Fruit fly (Drosophila melanogaster) whole organism, embryonic: ENCODE results near the gene Prp3.

Experiments
- CG10654 ChIP-seq: fragments of 200-800 bp; sonication (Bioruptor generic); optimal IDR thresholded peaks from 2 replicates; lab custom pipeline; 2016; ENCODE audit warnings: missing biosample characterization, missing genetic modification characterization
- CG10959 ChIP-seq: fragments of 200-800 bp; sonication (Bioruptor generic); IDR thresholded peaks from 2 replicates; pipeline ENCODE4 v1.3.6; 2022; ENCODE audit warnings: missing biosample characterization, missing genetic modification characterization
- CG11398 ChIP-seq: fragments of 200-800 bp; sonication (Bioruptor generic); optimal IDR thresholded peaks from 2 replicates; lab custom pipeline; 2016; ENCODE audit warnings: missing biosample characterization, missing genetic modification characterization
- CG11456 ChIP-seq: fragments of 200-800 bp; sonication (Bioruptor generic); IDR thresholded peaks from 3 replicates; pipeline ENCODE4 v1.3.6; 2022; ENCODE audit warnings: missing biosample characterization, missing genetic modification characterization
- CG16813 ChIP-seq: fragments of 200-800 bp; sonication (Bioruptor generic); IDR thresholded peaks from 3 replicates; pipeline ENCODE4 v1.3.6; 2022; ENCODE audit warnings: missing biosample characterization, missing genetic modification characterization; ENCODE audit not compliant: partially characterized antibody
- CG17186 ChIP-seq: fragments of 200-800 bp; sonication (Bioruptor generic); optimal IDR thresholded peaks from 3 replicates; lab custom pipeline; 2017; ENCODE audit warnings: missing biosample characterization, missing genetic modification reagents, missing genetic modification characterization
- CG17328 ChIP-seq: fragments of 200-800 bp; sonication (Bioruptor generic); IDR thresholded peaks from 2 replicates; pipeline ENCODE4 v1.3.6; 2022; ENCODE audit warnings: missing biosample characterization, missing genetic modification characterization
- CG17359 ChIP-seq: fragments of 200-800 bp; sonication (Bioruptor generic); optimal IDR thresholded peaks from 3 replicates; lab custom pipeline; 2018; ENCODE audit warnings: missing biosample characterization, mild to moderate bottlenecking, missing genetic modification characterization, moderate library complexity
- CG17829 ChIP-seq: fragments of 200-800 bp; optimal IDR thresholded peaks from 2 replicates; lab custom pipeline; 2019; ENCODE audit warnings: missing biosample characterization, mild to moderate bottlenecking, missing genetic modification characterization, moderate library complexity
- CG30431 ChIP-seq: fragments of 200-800 bp; sonication (Bioruptor generic); optimal IDR thresholded peaks from 2 replicates; lab custom pipeline; 2017; ENCODE audit warnings: missing biosample characterization, missing genetic modification characterization
- CG33213 ChIP-seq: fragments of 200-800 bp; sonication (Bioruptor generic); optimal IDR thresholded peaks from 3 replicates; lab custom pipeline; 2016; ENCODE audit warnings: missing biosample characterization, missing genetic modification characterization
- CG3847 ChIP-seq: fragments of 200-800 bp; sonication (Bioruptor generic); IDR thresholded peaks from 2 replicates; pipeline ENCODE4 v1.3.6; 2022; ENCODE audit warnings: missing biosample characterization, missing genetic modification characterization
- CG6791 ChIP-seq: fragments of 200-800 bp; sonication (Bioruptor generic); IDR thresholded peaks from 3 replicates; pipeline ENCODE4 v1.3.6; 2022; ENCODE audit warnings: missing biosample characterization, missing genetic modification characterization; ENCODE audit not compliant: partially characterized antibody
- CG6854 ChIP-seq: fragments of 200-800 bp; sonication (Bioruptor generic); optimal IDR thresholded peaks from 3 replicates; lab custom pipeline; 2017; ENCODE audit warnings: missing biosample characterization, mild to moderate bottlenecking, missing genetic modification characterization
- CG7372 ChIP-seq: fragments of 200-800 bp; sonication (Bioruptor generic); IDR thresholded peaks from 2 replicates; pipeline ENCODE4 v1.3.6; 2022; ENCODE audit warnings: missing biosample characterization, missing genetic modification characterization
- CG7786 ChIP-seq: fragments of 200-800 bp; sonication (Bioruptor generic); optimal IDR thresholded peaks from 2 replicates; lab custom pipeline; 2016; ENCODE audit warnings: missing biosample characterization, missing genetic modification characterization
- CG8765 ChIP-seq: fragments of 200-800 bp; sonication (Bioruptor generic); IDR thresholded peaks from 2 replicates; pipeline ENCODE4 v1.3.6; 2022; ENCODE audit warnings: missing biosample characterization, missing genetic modification characterization
- CG8944 ChIP-seq: fragments of 200-800 bp; sonication (Bioruptor generic); optimal IDR thresholded peaks from 3 replicates; lab custom pipeline; 2016; ENCODE audit warnings: missing biosample characterization, missing genetic modification characterization
- CG9609 ChIP-seq: fragments of 200-800 bp; sonication (Bioruptor generic); optimal IDR thresholded peaks from 3 replicates; lab custom pipeline; 2016; ENCODE audit warnings: missing biosample characterization, missing genetic modification characterization
- CG9817 ChIP-seq: fragments of 200-800 bp; sonication (Bioruptor generic); optimal IDR thresholded peaks from 2 replicates; lab custom pipeline; 2018; ENCODE audit warnings: missing biosample characterization, mild to moderate bottlenecking, missing genetic modification characterization, moderate library complexity
- CHES-1-like ChIP-seq: fragments of 200-800 bp; sonication (Bioruptor generic); optimal IDR thresholded peaks from 2 replicates; lab custom pipeline; 2016; ENCODE audit warnings: missing biosample characterization, missing genetic modification characterization
- Camta ChIP-seq: fragments of 200-800 bp; sonication (Bioruptor generic); optimal IDR thresholded peaks from 2 replicates; lab custom pipeline; 2016; ENCODE audit warnings: missing biosample characterization, missing genetic modification characterization
- Dip2 ChIP-seq: fragments of 200-800 bp; sonication (Bioruptor generic); IDR thresholded peaks from 2 replicates; pipeline ENCODE4 v1.3.6; 2022; ENCODE audit warnings: missing biosample characterization, missing genetic modification characterization
- HmgD ChIP-seq: fragments of 200-800 bp; sonication (Bioruptor generic); optimal IDR thresholded peaks from 3 replicates; lab custom pipeline; 2016; ENCODE audit warnings: missing biosample characterization, missing genetic modification characterization
- Jarid2 ChIP-seq: fragments of 200-800 bp; sonication (Bioruptor generic); optimal IDR thresholded peaks from 3 replicates; lab custom pipeline; 2017; ENCODE audit warnings: mild to moderate bottlenecking, missing biosample characterization, missing genetic modification reagents, missing genetic modification characterization
- Lim3 ChIP-seq: fragments of 200-800 bp; sonication (Bioruptor generic); IDR thresholded peaks from 2 replicates; pipeline ENCODE4 v1.3.6; 2022; ENCODE audit warnings: missing biosample characterization, missing genetic modification characterization
- Meics ChIP-seq: fragments of 200-800 bp; sonication (Bioruptor generic); optimal IDR thresholded peaks from 2 replicates; lab custom pipeline; 2017; ENCODE audit warnings: missing biosample characterization, mild to moderate bottlenecking, missing genetic modification characterization
- Mes4 ChIP-seq: fragments of 200-800 bp; sonication (Bioruptor generic); optimal IDR thresholded peaks from 2 replicates; lab custom pipeline; 2016; ENCODE audit warnings: missing biosample characterization, missing genetic modification characterization
- Opbp ChIP-seq: fragments of 200-800 bp; sonication (Bioruptor generic); IDR thresholded peaks from 3 replicates; pipeline ENCODE4 v1.3.6; 2022; ENCODE audit warnings: missing biosample characterization, missing genetic modification characterization; ENCODE audit not compliant: partially characterized antibody
- Rfx ChIP-seq: fragments of 200-800 bp; sonication (Bioruptor generic); IDR thresholded peaks from 2 replicates; pipeline ENCODE4 v1.3.6; 2022; ENCODE audit warnings: missing biosample characterization, missing genetic modification characterization
- Side ChIP-seq: fragments of 200-800 bp; sonication (Bioruptor generic); optimal IDR thresholded peaks from 2 replicates; lab custom pipeline; 2016; ENCODE audit warnings: missing biosample characterization, missing genetic modification characterization
- Ssrp ChIP-seq: fragments of 200-800 bp; sonication (Bioruptor generic); optimal IDR thresholded peaks from 2 replicates; lab custom pipeline; 2018; ENCODE audit warnings: missing biosample characterization, mild to moderate bottlenecking, missing genetic modification characterization, moderate library complexity
- ac ChIP-seq: fragments of 200-800 bp; sonication (Bioruptor generic); optimal IDR thresholded peaks from 3 replicates; lab custom pipeline; 2017; ENCODE audit warnings: missing biosample characterization, mild to moderate bottlenecking, missing genetic modification characterization
- fru ChIP-seq: fragments of >200 bp; optimal IDR thresholded peaks from 2 replicates; lab custom pipeline; 2017
- inv ChIP-seq: fragments of 200-800 bp; sonication (Bioruptor generic); IDR thresholded peaks from 2 replicates; pipeline ENCODE4 v1.3.6; 2022; ENCODE audit warnings: missing biosample characterization, missing genetic modification characterization; ENCODE audit not compliant: partially characterized antibody
- jigr1 ChIP-seq: fragments of 200-800 bp; sonication (Bioruptor generic); IDR thresholded peaks from 3 replicates; pipeline ENCODE4 v1.3.6; 2022; ENCODE audit warnings: missing biosample characterization, missing genetic modification characterization
- lilli ChIP-seq: fragments of 200-800 bp; sonication (Bioruptor generic); optimal IDR thresholded peaks from 3 replicates; lab custom pipeline; 2016; ENCODE audit warnings: missing biosample characterization, missing genetic modification characterization
- nerfin-1 ChIP-seq: fragments of 200-800 bp; sonication (Bioruptor generic); optimal IDR thresholded peaks from 3 replicates; lab custom pipeline; 2019; ENCODE audit warnings: missing biosample characterization, mild to moderate bottlenecking, missing genetic modification characterization, moderate library complexity
- nerfin-2 ChIP-seq: fragments of 200-800 bp; sonication (Bioruptor generic); IDR thresholded peaks from 2 replicates; pipeline ENCODE4 v1.3.6; 2022; ENCODE audit warnings: missing biosample characterization, missing genetic modification characterization; ENCODE audit not compliant: partially characterized antibody
- onecut ChIP-seq: fragments of 200-800 bp; sonication (Bioruptor generic); IDR thresholded peaks from 2 replicates; pipeline ENCODE4 v1.3.6; 2022; ENCODE audit warnings: missing biosample characterization, missing genetic modification characterization
- peb ChIP-seq: fragments of 200-800 bp; sonication (Bioruptor generic); IDR thresholded peaks from 2 replicates; pipeline ENCODE4 v1.3.6; 2022; ENCODE audit warnings: missing biosample characterization, missing genetic modification characterization
- pros ChIP-seq: fragments of 200-800 bp; sonication (Bioruptor generic); optimal IDR thresholded peaks from 3 replicates; lab custom pipeline; 2019; ENCODE audit warnings: missing biosample characterization, mild to moderate bottlenecking, missing genetic modification characterization, moderate library complexity
- pzg ChIP-seq: fragments of 200-800 bp; sonication (Bioruptor generic); optimal IDR thresholded peaks from 3 replicates; lab custom pipeline; 2018; ENCODE audit warnings: missing biosample characterization, mild to moderate bottlenecking, missing genetic modification characterization, moderate library complexity
- slbo ChIP-seq: fragments of 200-800 bp; sonication (Bioruptor generic); IDR thresholded peaks from 2 replicates; pipeline ENCODE4 v1.3.6; 2022; ENCODE audit warnings: missing biosample characterization, missing genetic modification characterization
- ssp ChIP-seq: fragments of 200-800 bp; sonication (Bioruptor generic); IDR thresholded peaks from 2 replicates; pipeline ENCODE4 v1.3.6; 2022; ENCODE audit warnings: missing biosample characterization, missing genetic modification characterization
- tin ChIP-seq: fragments of 200-800 bp; sonication (Bioruptor generic); optimal IDR thresholded peaks from 3 replicates; lab custom pipeline; 2016; ENCODE audit warnings: missing biosample characterization, missing genetic modification characterization
- ttk ChIP-seq: fragments of 200-800 bp; sonication (Bioruptor generic); IDR thresholded peaks from 2 replicates; pipeline ENCODE4 v2.1.2; 2022; ENCODE audit warnings: missing biosample characterization, missing genetic modification characterization
- zen ChIP-seq: fragments of 200-800 bp; sonication (Bioruptor generic); optimal IDR thresholded peaks from 3 replicates; lab custom pipeline; 2018; ENCODE audit warnings: missing biosample characterization, mild to moderate bottlenecking, missing genetic modification characterization, moderate library complexity

Gene Prp3

DNA sequence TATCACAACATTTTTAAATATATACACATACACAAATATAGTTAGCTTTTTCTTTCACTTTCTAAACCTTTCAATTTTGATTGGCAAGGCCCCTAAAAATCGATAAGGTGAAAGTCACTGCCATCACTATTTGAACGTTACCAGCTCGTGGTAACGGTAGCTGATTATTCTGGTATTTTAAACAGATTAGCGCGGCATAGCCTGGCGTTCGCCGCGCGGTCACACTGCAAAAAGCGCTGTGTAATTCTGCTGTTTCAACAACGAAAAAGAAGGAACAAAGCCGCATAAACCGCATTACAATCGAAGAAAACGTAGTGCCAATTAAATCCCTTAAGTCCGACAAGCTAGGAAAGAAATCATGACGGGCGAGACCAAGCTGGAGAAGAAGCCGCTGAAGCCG, 4.7 kb downstream of the Prp3 start, which contains the start of gene Rpn1 (continued):
- TF ChIP-seq Lim3 (GFP tag; lab: Robert Waterston, UW) (no peak), CG17186 (peak; percentile 21), inv (GFP tag; lab: Robert Waterston, UW) (0 out of 2 replicates have a peak, but pooled peaks have one; percentile 26), CG10654 (GFP tag; lab: Kevin White, UChicago) (no peak), CG16813 (GFP tag; lab: Robert Waterston, UW) (peak; percentile 60; the same call in 2 of the 3 replicates), Side (GFP tag; lab: Kevin White, UChicago) (no peak), HmgD (GFP tag; lab: Kevin White, UChicago) (peak; percentile 67), CHES-1-like (peak; percentile 4), zen (tag; lab: Kevin White, UChicago) (peak; percentile 36), nerfin-2 (GFP tag; lab: Robert Waterston, UW) (peak; percentile 60), CG6854 (GFP tag; lab: Kevin White, UChicago) (no peak), CG6791 (peak; percentile 62; the same call in 1 of the 3 replicates), slbo (GFP tag; lab: Robert Waterston, UW) (peak; percentile 14; the same call in 1 of the 2 replicates), onecut (GFP tag; lab: Robert Waterston, UW) (peak; percentile 88), CG33213 (GFP tag; lab: Kevin White, UChicago) (peak; percentile 37), ssp (GFP tag; lab: Robert Waterston, UW) (peak; percentile 49), CG3847 (GFP tag; lab: Robert Waterston, UW) (peak; percentile 43), lilli (GFP tag; lab: Kevin White, UChicago) (peak; percentile 45), CG17829 (tag; lab: Kevin White, UChicago) (peak; percentile 3), CG9609 (GFP tag; lab: Kevin White, UChicago) (peak; percentile 30), Rfx (peak; percentile 60), Opbp (GFP tag; lab: Robert Waterston, UW) (peak; percentile 76)

DNA sequence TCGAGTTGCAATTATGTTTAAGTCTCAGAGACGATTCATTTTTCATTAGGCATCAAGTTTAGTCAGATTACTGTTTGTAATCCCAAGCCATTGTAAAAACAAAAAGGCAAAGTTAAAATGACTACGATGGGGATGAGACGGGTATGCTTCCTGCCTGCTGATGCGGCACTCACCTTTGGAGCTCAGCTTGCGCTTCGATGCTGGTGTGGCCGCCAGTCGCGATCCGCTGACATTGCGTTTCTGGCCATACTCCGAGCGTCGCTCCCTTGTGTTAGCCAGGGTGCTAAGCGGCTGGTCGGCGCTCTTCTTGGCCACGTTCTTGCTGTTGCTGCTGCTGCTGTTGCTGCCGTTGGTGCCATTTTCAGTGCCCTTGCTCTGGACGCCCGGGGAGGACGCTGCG, 9.9 kb downstream of the Prp3 start:
- TF ChIP-seq pzg (no peak), ac (GFP tag; lab: Kevin White, UChicago) (no peak), CG8765 (GFP tag; lab: Robert Waterston, UW) (no peak), tin (no peak), peb (GFP tag; lab: Robert Waterston, UW) (no peak), Meics (GFP tag; lab: Kevin White, UChicago) (no peak), Mes4 (GFP tag; lab: Kevin White, UChicago) (no peak), Ssrp (tag; lab: Kevin White, UChicago) (no peak), CG11456 (GFP tag; lab: Robert Waterston, UW) (no peak), CG7372 (GFP tag; lab: Robert Waterston, UW) (no peak), CG10959 (GFP tag; lab: Robert Waterston, UW) (no peak)
- TF ChIP-seq, all 482 proteins: peak for 0

DNA sequence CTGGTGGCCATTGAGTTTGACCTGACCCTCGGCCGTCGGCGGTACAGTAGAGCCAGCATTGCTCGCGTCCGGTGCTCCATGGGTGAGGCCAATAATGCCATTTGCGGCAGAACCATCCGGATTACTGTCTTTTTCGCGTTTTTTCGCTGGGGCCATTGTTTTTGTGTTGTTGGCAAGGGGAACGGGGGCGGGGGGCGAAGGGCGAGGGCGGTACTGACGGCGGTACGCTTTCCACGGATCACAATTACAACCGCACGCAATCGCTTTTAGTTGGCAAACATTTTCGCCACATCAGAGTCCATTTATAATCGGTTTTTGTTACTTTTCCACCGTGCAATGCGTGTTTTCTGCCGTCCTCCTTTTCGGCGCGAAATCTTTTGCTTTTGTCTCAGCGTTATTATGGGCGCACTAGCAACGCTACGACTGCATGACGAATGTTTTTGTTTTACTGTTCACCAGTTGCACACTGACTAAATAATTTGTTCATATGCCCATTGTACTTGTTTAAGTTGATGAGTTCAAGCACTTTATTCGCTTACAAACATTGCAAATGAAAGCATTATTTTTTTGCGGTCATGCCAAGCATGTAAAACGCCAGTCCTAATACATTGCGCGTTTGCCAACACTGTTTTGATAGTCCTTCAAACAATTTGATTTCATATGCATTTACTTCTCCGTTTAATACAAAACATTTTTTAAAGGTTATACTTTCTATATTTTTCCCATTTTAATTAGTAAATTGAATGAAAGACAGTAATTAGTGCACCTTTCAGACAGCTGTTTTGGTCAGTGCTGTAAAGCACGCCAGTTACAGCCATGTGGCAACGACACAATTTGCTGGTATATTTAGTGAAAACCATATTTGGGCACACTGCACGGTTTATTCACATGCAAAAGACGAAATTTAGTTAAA, 13.0 kb downstream of the Prp3 start, which contains the start of gene Pfdn6:
TSS of gene Pfdn6 (plus strand) at position 839 of the 913 bp plus-strand sequence.
- TF ChIP-seq jigr1 (GFP tag; lab: Robert Waterston, UW) (peak; percentile 52; the same call in 1 of the 3 replicates), CG9817 (tag; lab: Kevin White, UChicago) (peak; percentile 84), pros (no peak), Jarid2 (GFP tag; lab: Kevin White, UChicago) (no peak), nerfin-1 (tag; lab: Kevin White, UChicago) (peak; percentile 66), CG30431 (GFP tag; lab: Kevin White, UChicago) (peak; percentile 57), Dip2 (GFP tag; lab: Robert Waterston, UW) (peak; percentile 22; the same call in 1 of the 2 replicates), Camta (GFP tag; lab: Kevin White, UChicago) (peak; percentile 48), ttk (no peak; the same call in 1 of the 2 replicates), CG7786 (GFP tag; lab: Kevin White, UChicago) (peak; percentile 85), CG17328 (peak; percentile 68), CG17359 (peak; percentile 59), CG8944 (GFP tag; lab: Kevin White, UChicago) (peak; percentile 77), fru (lab: Kevin White, UChicago) (no peak), CG11398 (GFP tag; lab: Kevin White, UChicago) (peak; percentile 29)
